Worm (Caenorhabditis elegans) whole organism, late embryonic: ENCODE results near the gene slc-36.3.

ENCODE experiments used
- C08G9.2 ChIP-seq: sonication (generic microtip); optimal IDR thresholded peaks from 2 replicates; lab custom pipeline; 2016; ENCODE audit warnings: mild to moderate bottlenecking, missing genetic modification characterization, moderate library complexity, missing compliant biosample characterization
- T23F11.4 ChIP-seq: fragments of 200-800 bp; sonication (Bioruptor generic); optimal IDR thresholded peaks from 2 replicates; lab custom pipeline; 2018; ENCODE audit warnings: mild to moderate bottlenecking, missing genetic modification characterization, missing compliant biosample characterization
- ceh-14 ChIP-seq: sonication (generic microtip); optimal IDR thresholded peaks from 2 replicates; lab custom pipeline; 2016; ENCODE audit warnings: missing genotype, missing genetic modification characterization, missing compliant biosample characterization
- ceh-18 ChIP-seq: sonication (generic microtip); optimal IDR thresholded peaks from 2 replicates; lab custom pipeline; 2016; ENCODE audit warnings: missing genetic modification characterization, missing compliant biosample characterization
- ceh-19 ChIP-seq: fragments of 200-800 bp; sonication (Bioruptor generic); optimal IDR thresholded peaks from 2 replicates; lab custom pipeline; 2018; ENCODE audit warnings: mild to moderate bottlenecking, missing genetic modification characterization, missing compliant biosample characterization
- ceh-24 ChIP-seq: sonication (generic microtip); optimal IDR thresholded peaks from 2 replicates; lab custom pipeline; 2016; ENCODE audit warnings: mild to moderate bottlenecking, missing genetic modification characterization, missing compliant biosample characterization
- ceh-30 ChIP-seq: fragments of 150-350 bp; optimal IDR thresholded peaks from 2 replicates; lab custom pipeline; 2014; ENCODE audit warnings: missing biosample characterization, missing genetic modification characterization
- ceh-45 ChIP-seq: fragments of 200-800 bp; sonication (Bioruptor generic); IDR thresholded peaks from 2 replicates; pipeline ENCODE4 v1.3.6; 2022; ENCODE audit warnings: missing genetic modification reagents, missing genetic modification characterization, missing compliant biosample characterization
- ceh-48 ChIP-seq: sonication (generic microtip); optimal IDR thresholded peaks from 2 replicates; lab custom pipeline; 2016; ENCODE audit warnings: missing genetic modification characterization, inconsistent platforms, missing compliant biosample characterization
- ceh-6 ChIP-seq: fragments of 200-800 bp; sonication (Bioruptor generic); optimal IDR thresholded peaks from 2 replicates; lab custom pipeline; 2018; ENCODE audit warnings: mild to moderate bottlenecking, missing genetic modification characterization, missing compliant biosample characterization
- ceh-9 ChIP-seq: sonication (generic microtip); optimal IDR thresholded peaks from 2 replicates; lab custom pipeline; 2016; ENCODE audit warnings: mild to moderate bottlenecking, missing genetic modification characterization, inconsistent platforms, missing compliant biosample characterization
- elt-2 ChIP-seq: sonication (generic microtip); optimal IDR thresholded peaks from 2 replicates; lab custom pipeline; 2016; ENCODE audit warnings: missing genetic modification reagents, missing genetic modification characterization, missing compliant biosample characterization
- ets-4 ChIP-seq: sonication (generic microtip); optimal IDR thresholded peaks from 2 replicates; lab custom pipeline; 2016; ENCODE audit warnings: missing genetic modification characterization, missing compliant biosample characterization
- eyg-1 ChIP-seq: sonication (generic microtip); optimal IDR thresholded peaks from 2 replicates; lab custom pipeline; 2016; ENCODE audit warnings: missing genotype, missing genetic modification characterization, missing compliant biosample characterization
- fkh-10 ChIP-seq: fragments of 150-350 bp; optimal IDR thresholded peaks from 2 replicates; lab custom pipeline; 2014; ENCODE audit warnings: missing biosample characterization, missing genetic modification reagents, missing genetic modification characterization
- fkh-6 ChIP-seq: sonication (generic microtip); optimal IDR thresholded peaks from 2 replicates; lab custom pipeline; 2016; ENCODE audit warnings: missing genetic modification characterization, missing compliant biosample characterization
- gmeb-2 ChIP-seq: sonication (generic microtip); optimal IDR thresholded peaks from 2 replicates; lab custom pipeline; 2016; ENCODE audit warnings: missing genetic modification characterization, inconsistent platforms, missing compliant biosample characterization
- hlh-15 ChIP-seq: sonication (generic microtip); optimal IDR thresholded peaks from 2 replicates; lab custom pipeline; 2016; ENCODE audit warnings: missing genetic modification characterization, missing compliant biosample characterization
- hlh-6 ChIP-seq: sonication (generic microtip); optimal IDR thresholded peaks from 2 replicates; lab custom pipeline; 2016; ENCODE audit warnings: missing genotype, missing genetic modification characterization, missing compliant biosample characterization
- lin-11 ChIP-seq: fragments of 200-800 bp; sonication (Bioruptor generic); optimal IDR thresholded peaks from 2 replicates; lab custom pipeline; 2018; ENCODE audit warnings: mild to moderate bottlenecking, missing genetic modification characterization, missing compliant biosample characterization
- madf-2 ChIP-seq: sonication (generic microtip); optimal IDR thresholded peaks from 2 replicates; lab custom pipeline; 2017; ENCODE audit warnings: missing genetic modification characterization, missing compliant biosample characterization
- mec-3 ChIP-seq: sonication (generic microtip); optimal IDR thresholded peaks from 2 replicates; lab custom pipeline; 2016; ENCODE audit warnings: borderline replicate concordance, missing genetic modification characterization, missing compliant biosample characterization
- nhr-232 ChIP-seq: sonication (generic microtip); optimal IDR thresholded peaks from 2 replicates; lab custom pipeline; 2016; ENCODE audit warnings: missing genetic modification characterization, missing compliant biosample characterization
- odd-2 ChIP-seq: sonication (generic microtip); optimal IDR thresholded peaks from 2 replicates; lab custom pipeline; 2017; ENCODE audit warnings: antibody characterized with exemption, mild to moderate bottlenecking, missing genetic modification characterization, missing compliant biosample characterization
- pat-9 ChIP-seq: fragments of 200-800 bp; sonication (Bioruptor generic); optimal IDR thresholded peaks from 2 replicates; lab custom pipeline; 2018; ENCODE audit warnings: mild to moderate bottlenecking, missing genetic modification characterization, moderate library complexity, missing compliant biosample characterization
- pax-1 ChIP-seq: fragments of 150-350 bp; optimal IDR thresholded peaks from 2 replicates; lab custom pipeline; 2014; ENCODE audit warnings: missing biosample characterization, missing genetic modification characterization
- pha-2 ChIP-seq: sonication (generic microtip); optimal IDR thresholded peaks from 2 replicates; lab custom pipeline; 2017; ENCODE audit warnings: mild to moderate bottlenecking, missing genetic modification characterization, missing compliant biosample characterization
- pha-4 ChIP-seq: fragments of 150-350 bp; optimal IDR thresholded peaks from 2 replicates; lab custom pipeline; 2018; ENCODE audit warnings: missing biosample characterization, missing genetic modification reagents, missing genetic modification characterization
- pros-1 ChIP-seq: fragments of 150-350 bp; optimal IDR thresholded peaks from 2 replicates; lab custom pipeline; 2014; ENCODE audit warnings: missing biosample characterization, missing genetic modification reagents, missing genetic modification characterization
- sox-2 ChIP-seq: fragments of 200-800 bp; sonication (Bioruptor generic); IDR thresholded peaks from 2 replicates; pipeline ENCODE4 v1.3.6; 2022; ENCODE audit warnings: missing genetic modification reagents, missing genetic modification characterization, missing compliant biosample characterization
- sox-4 ChIP-seq: sonication (generic microtip); optimal IDR thresholded peaks from 2 replicates; lab custom pipeline; 2017; ENCODE audit warnings: mild to moderate bottlenecking, missing genetic modification characterization, inconsistent platforms, missing compliant biosample characterization
- syd-9 ChIP-seq: sonication (generic microtip); optimal IDR thresholded peaks from 2 replicates; lab custom pipeline; 2016; ENCODE audit warnings: mild to moderate bottlenecking, missing genetic modification characterization, moderate library complexity, missing compliant biosample characterization
- tbx-2 ChIP-seq: sonication (generic microtip); optimal IDR thresholded peaks from 2 replicates; lab custom pipeline; 2016; ENCODE audit warnings: missing genetic modification characterization, missing compliant biosample characterization
- ttx-3 ChIP-seq: sonication (generic microtip); optimal IDR thresholded peaks from 2 replicates; lab custom pipeline; 2016; ENCODE audit warnings: missing genetic modification reagents, missing genetic modification characterization, missing compliant biosample characterization
- unc-42 ChIP-seq: sonication (generic microtip); optimal IDR thresholded peaks from 2 replicates; lab custom pipeline; 2016; ENCODE audit warnings: missing genotype, missing genetic modification characterization, missing compliant biosample characterization
- unc-86 ChIP-seq: sonication (generic microtip); optimal IDR thresholded peaks from 2 replicates; lab custom pipeline; 2016; ENCODE audit warnings: missing genetic modification characterization, missing compliant biosample characterization

slc-36.3 gene

DNA sequence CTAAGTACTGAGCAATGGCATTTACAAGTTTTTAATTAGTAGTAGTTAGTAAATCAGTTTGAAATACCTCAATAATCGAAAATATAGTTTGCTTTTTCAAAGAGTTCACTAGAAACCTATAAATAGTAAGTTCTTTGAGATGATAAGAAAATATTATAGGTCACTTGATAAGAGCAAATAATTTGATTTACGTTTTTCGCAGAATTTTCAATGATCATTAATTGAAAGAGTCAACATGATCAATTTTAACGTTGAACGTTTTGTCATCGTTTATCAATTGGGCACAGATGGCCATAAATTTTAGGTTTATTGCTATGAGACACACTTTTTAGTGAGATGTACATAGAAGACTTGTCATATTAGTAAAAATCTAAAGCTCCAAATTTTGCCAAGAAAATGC lies 1.8 kb upstream of the slc-36.3 start:
- TF ChIP-seq fkh-10 (no peak), ceh-24 (tag; lab: Kevin White, UChicago) (no peak), C08G9.2 (tag; lab: Kevin White, UChicago) (no peak), ceh-9 (tag; lab: Kevin White, UChicago) (no peak), pros-1 (tag; lab: Kevin White, UChicago) (no peak), unc-42 (tag; lab: Kevin White, UChicago) (no peak), hlh-15 (no peak), pat-9 (tag; lab: Kevin White, UChicago) (no peak), ceh-48 (tag; lab: Kevin White, UChicago) (no peak), pha-4 (tag; lab: Kevin White, UChicago) (no peak), hlh-6 (no peak), gmeb-2 (tag; lab: Kevin White, UChicago) (no peak), sox-4 (tag; lab: Kevin White, UChicago) (no peak), odd-2 (no peak), T23F11.4 (no peak), ceh-18 (tag; lab: Kevin White, UChicago) (no peak)

DNA sequence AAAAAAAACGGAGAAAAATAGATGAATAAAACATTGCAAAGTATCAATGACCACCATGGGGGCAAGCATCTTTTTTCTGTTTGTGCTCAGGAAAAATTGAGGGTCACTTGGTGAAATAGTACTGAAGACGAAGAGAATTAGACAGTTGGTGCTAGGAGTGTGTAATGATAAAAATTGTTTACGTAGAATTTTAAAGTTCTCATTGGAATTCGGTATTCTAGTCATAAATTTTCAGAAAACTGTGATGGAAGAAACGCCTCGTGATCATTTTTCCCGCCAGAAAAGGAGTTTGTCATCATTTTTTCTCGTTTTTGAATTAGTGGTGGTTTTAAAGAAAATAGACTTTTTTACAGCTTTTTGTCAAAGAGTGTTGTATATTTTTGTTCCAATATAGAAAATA lies 618 bp upstream of the slc-36.3 start:
- TF ChIP-seq unc-86 (no peak), pax-1 (tag; lab: Kevin White, UChicago) (no peak), ceh-24 (tag; lab: Kevin White, UChicago) (no peak), madf-2 (tag; lab: Kevin White, UChicago) (no peak), fkh-6 (tag; lab: Kevin White, UChicago) (no peak), syd-9 (tag; lab: Kevin White, UChicago) (no peak), ceh-48 (tag; lab: Kevin White, UChicago) (no peak)

DNA sequence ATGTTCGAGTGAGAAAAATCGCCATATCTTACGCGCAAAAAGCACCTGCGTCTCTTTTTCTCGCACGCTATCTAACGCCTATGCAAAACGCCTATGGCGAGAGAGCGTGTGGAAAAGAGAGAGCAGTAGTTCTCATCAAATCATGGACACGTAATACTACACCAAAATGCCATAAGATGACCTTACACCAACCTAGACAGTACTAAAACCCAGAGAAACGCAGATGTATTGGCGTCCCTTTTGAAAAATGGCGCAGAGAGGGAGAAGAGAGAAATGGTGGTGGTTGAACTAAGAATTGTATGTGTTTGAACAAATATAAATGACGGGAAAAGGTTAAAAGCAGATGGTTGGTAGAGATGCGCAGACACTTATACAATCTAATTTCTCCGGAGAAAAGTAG lies 4.9 kb downstream of the slc-36.3 start, which contains the start of gene Y38H6C.16:
TSS of gene Y38H6C.16 (minus strand) at position 293 of the 400 bp plus-strand sequence.
- peak; percentile 14 for TF ChIP-seq elt-2 (tag; lab: Kevin White, UChicago)
- TF ChIP-seq eyg-1 (tag; lab: Kevin White, UChicago) = no peak

DNA sequence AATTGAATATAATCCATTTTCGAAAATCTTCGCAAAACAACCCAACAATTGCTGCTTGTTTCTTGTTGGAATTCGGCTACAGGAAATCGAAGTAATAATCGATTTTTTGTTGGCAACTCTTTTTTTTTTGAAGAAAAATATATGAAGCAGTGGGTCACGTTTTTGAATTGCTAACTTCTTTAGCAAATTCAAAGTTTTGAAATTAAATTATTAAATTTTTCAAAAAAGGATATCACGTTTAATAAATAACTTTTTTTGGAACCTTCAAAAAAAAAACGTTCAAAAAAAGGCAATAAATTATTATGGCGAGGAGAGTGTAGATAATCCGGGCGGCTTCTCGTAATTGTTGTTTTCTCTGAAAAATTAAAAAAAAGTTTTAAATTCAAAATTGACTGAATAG lies 7.8 kb downstream of the slc-36.3 start, which contains the start of gene Y38H6C.15:
TSS of gene Y38H6C.15 (minus strand) at position 101 of the 400 bp plus-strand sequence.
- TF ChIP-seq pros-1 (tag; lab: Kevin White, UChicago) (no peak), tbx-2 (tag; lab: Kevin White, UChicago) (no peak), T23F11.4 (no peak), nhr-232 (no peak), pha-2 (tag; lab: Kevin White, UChicago) (no peak), C08G9.2 (tag; lab: Kevin White, UChicago) (no peak), pax-1 (tag; lab: Kevin White, UChicago) (no peak), ceh-6 (GFP tag; lab: Kevin White, UChicago) (no peak)

DNA sequence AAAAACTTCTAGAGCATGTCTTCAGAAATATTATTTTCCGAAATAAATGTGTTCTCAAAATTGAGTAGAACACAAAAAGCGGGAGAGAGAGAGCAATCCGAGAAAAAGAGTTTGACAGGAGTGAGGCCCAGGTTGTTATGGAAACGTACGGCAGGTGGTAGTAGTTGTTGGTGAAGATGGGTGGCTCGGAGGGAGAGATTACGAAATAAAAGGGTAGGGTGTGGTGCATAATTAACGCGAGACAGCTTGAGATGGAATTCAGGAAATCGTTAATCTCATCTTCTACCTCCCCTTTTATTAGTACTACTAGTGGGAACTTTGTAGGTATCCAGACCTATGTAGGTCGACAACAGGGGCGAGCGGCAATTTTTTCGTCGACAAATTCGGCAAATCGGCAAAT lies 9.9 kb downstream of the slc-36.3 start, which contains the start of gene famh-161:
TSS of gene famh-161 (minus strand) at position 101 of the 400 bp plus-strand sequence.
- TF ChIP-seq ttx-3 (tag; lab: Kevin White, UChicago) (no peak), T23F11.4 (no peak), ceh-24 (tag; lab: Kevin White, UChicago) (no peak), pat-9 (tag; lab: Kevin White, UChicago) (no peak), ceh-6 (GFP tag; lab: Kevin White, UChicago) (no peak), ceh-30 (no peak), ceh-45 (no peak), ceh-14 (tag; lab: Kevin White, UChicago) (no peak), mec-3 (tag; lab: Kevin White, UChicago) (no peak), C08G9.2 (tag; lab: Kevin White, UChicago) (no peak), eyg-1 (tag; lab: Kevin White, UChicago) (no peak), hlh-6 (no peak), ceh-19 (GFP tag; lab: Kevin White, UChicago) (no peak), unc-86 (no peak), sox-2 (no peak), ceh-9 (tag; lab: Kevin White, UChicago) (no peak), ets-4 (tag; lab: Kevin White, UChicago) (no peak), lin-11 (tag; lab: Kevin White, UChicago) (no peak), madf-2 (tag; lab: Kevin White, UChicago) (no peak)
